Fruit fly (Drosophila melanogaster) whole organism: ENCODE results near the gene CG34280.

Experiments used
- CG8478 ChIP-seq: fragments of >200 bp; optimal IDR thresholded peaks from 2 replicates; lab custom pipeline; 2018; ENCODE audit warnings: inconsistent platforms
- Dll ChIP-seq: fragments of >200 bp; optimal IDR thresholded peaks from 2 replicates; lab custom pipeline; 2017
- EcR ChIP-seq, 2 experiments: fragments of >200 bp; optimal IDR thresholded peaks; 2 replicates each; lab custom pipeline; 2017; ENCODE audit warnings: missing biosample characterization in 2 of 2, missing genetic modification characterization in 2 of 2, missing genetic modification reagents in 2 of 2
- pan ChIP-seq: fragments of >200 bp; optimal IDR thresholded peaks from 2 replicates; lab custom pipeline; 2017
- psq ChIP-seq: fragments of >200 bp; optimal IDR thresholded peaks from 2 replicates; lab custom pipeline; 2017
- usp ChIP-seq: fragments of >200 bp; optimal IDR thresholded peaks from 2 replicates; lab custom pipeline; 2017; ENCODE audit warnings: missing biosample characterization, missing genetic modification characterization, mixed read lengths

Gene CG34280

DNA sequence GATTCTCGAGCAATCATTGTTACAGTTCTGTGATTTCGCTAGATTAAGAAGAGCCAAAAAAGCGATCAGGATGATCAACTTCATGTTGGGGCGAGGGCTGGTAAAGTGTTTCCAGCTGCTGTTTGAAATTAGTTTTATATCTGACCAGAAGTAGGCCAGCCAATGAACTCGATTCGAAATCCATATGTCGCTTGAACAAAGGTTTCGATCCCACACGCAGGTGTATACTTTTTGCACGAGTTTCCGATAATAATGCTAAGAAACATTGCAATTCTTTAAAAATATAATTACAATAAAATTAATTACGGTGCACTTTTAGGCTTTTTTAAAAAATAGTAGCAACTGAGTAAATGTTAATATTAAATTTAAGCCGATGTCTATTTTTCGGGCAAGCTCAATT lies at the start of gene CG34280:
Gene CG34280 (minus strand): TSS at position 101 of the 400 bp plus-strand sequence.
- TF ChIP-seq pan (no peak), CG8478 (lab: Kevin White, UChicago) (no peak), Dll (lab: Kevin White, UChicago) (no peak), EcR (GFP tag; optimal IDR thresholded peaks at IDR 0.05; lab: Kevin White, UChicago) (no peak), psq (lab: Kevin White, UChicago) (no peak), usp (GFP tag; lab: Kevin White, UChicago) (no peak)

DNA sequence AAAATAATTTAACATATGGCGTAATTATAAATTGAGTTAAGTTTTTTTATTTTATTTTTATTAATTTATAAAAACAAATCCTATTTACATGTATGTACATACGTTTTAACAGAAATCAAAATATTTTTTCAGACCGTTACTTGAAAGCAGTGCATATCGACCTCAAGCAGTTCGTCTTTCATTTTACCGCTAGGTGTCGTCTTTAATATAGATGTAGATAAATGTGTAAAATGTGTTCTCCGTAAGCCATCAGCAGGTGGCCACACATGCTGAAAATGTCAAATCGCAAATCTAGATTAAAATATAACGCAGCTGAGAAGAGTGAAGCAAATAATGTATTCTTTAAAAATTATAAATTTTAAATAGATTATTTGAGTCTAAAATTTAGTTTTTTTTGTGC lies 45.9 kb upstream of the CG34280 start:
- TF ChIP-seq EcR (GFP tag; optimal IDR thresholded peaks at IDR 0.05; lab: Kevin White, UChicago) = no peak
- TF ChIP-seq usp (GFP tag; lab: Kevin White, UChicago) = no peak
- TF ChIP-seq pan = no peak
- TF ChIP-seq Dll (lab: Kevin White, UChicago) = no peak
- TF ChIP-seq CG8478 (lab: Kevin White, UChicago) = no peak
- TF ChIP-seq psq (lab: Kevin White, UChicago) = no peak

DNA sequence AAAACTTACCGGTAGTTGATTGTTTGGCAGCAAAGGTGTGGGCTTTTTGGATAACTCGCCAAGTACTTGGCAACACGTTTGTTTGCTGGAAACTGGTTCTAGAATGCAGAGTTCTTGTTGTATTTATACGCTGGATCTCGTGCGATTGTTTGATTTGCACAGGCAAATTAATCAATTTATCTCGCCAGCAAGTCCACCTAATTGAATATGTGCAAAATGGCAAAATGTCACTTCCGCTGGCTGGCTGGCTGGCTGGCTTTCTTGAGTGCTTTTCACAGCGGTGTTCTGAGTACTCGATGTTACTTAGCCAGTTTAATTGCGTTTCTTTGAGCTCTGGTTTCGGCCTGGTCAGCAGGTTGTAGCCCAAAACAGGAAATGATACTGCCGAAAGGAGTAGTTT lies 45.2 kb upstream of the CG34280 start, which contains the start of gene Eh:
Gene Eh (minus strand): TSS at position 101 of the 400 bp plus-strand sequence.
- no peak for TF ChIP-seq pan
- no peak for TF ChIP-seq CG8478 (lab: Kevin White, UChicago)
- TF ChIP-seq usp (GFP tag; lab: Kevin White, UChicago) = no peak
- TF ChIP-seq EcR (GFP tag; optimal IDR thresholded peaks at IDR 0.05; lab: Kevin White, UChicago) = no peak
- no peak for TF ChIP-seq Dll (lab: Kevin White, UChicago)
- no peak for TF ChIP-seq psq (lab: Kevin White, UChicago)

DNA sequence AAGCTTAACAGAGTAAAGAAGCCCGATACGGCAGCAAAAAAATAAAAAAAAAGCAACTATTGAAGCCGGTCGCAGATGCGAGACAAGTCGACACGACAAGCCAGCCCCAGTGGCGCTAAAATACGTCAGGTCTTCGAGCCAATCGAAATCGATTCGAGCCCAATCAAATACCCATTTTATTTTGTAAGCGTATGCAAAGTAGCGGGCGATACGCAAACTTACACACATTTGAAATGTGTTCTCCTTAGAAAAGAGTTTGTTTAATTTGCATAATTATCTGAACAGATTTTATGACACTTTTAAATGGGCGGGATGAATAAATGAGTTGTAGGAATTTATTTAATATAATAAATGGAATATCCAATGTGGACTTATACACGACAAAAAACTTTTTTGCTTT lies 44.1 kb upstream of the CG34280 start:
- TF ChIP-seq usp (GFP tag; lab: Kevin White, UChicago) (no peak), EcR (GFP tag; optimal IDR thresholded peaks at IDR 0.05; lab: Kevin White, UChicago) (no peak), CG8478 (lab: Kevin White, UChicago) (no peak), Dll (lab: Kevin White, UChicago) (no peak), psq (lab: Kevin White, UChicago) (no peak), pan (no peak)

DNA sequence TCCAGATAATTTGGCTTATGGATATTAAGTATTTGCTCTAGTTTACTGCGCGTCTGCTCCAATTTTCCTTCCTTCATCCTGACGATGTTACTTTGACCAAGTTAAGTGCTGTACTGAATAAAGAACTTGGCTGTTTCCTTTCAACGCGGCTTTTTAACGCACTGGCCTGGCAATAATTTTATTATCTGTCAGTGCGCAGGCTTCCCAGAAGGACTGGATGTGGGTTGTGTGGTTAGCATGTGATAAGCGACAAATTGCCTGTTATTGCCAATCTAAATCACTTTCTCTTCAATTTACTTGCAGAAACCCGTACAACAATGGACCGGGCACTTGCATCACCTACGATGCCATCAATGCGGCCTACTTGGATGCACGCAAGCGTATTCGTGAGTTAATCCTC lies 37.1 kb upstream of the CG34280 start, which contains the start of gene CG14331:
Gene CG14331 (minus strand): TSS at position 101 of the 400 bp plus-strand sequence.
- TF ChIP-seq usp (GFP tag; lab: Kevin White, UChicago) (no peak), pan (no peak), Dll (lab: Kevin White, UChicago) (no peak), CG8478 (lab: Kevin White, UChicago) (no peak), EcR (GFP tag; optimal IDR thresholded peaks at IDR 0.05; lab: Kevin White, UChicago) (no peak), psq (lab: Kevin White, UChicago) (no peak)

DNA sequence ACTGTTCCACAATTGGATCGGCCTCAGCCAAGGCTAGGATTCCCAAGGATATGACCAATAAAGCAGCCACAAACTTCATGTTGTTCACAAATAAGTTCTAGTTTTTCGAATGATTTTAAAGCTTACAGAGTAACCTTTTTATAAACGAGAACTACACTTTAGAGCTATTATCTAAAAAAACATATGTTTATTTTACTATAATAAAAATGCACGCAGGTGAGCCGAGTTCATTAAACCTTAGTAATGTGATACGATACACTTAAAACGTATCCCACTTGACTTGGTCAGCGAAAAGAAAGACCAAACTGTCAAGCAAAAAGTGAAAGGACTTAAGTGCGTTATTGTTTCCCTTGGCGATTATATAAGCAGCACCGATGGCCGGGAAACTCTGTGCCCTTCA lies 30.8 kb upstream of the CG34280 start, which contains the start of gene CG44090:
Gene CG44090 (minus strand): TSS at position 101 of the 400 bp plus-strand sequence.
- no peak for TF ChIP-seq EcR (GFP tag; optimal IDR thresholded peaks at IDR 0.05; lab: Kevin White, UChicago)
- no peak for TF ChIP-seq Dll (lab: Kevin White, UChicago)
- no peak for TF ChIP-seq CG8478 (lab: Kevin White, UChicago)
- no peak for TF ChIP-seq psq (lab: Kevin White, UChicago)
- TF ChIP-seq pan = no peak
- TF ChIP-seq usp (GFP tag; lab: Kevin White, UChicago) = no peak

DNA sequence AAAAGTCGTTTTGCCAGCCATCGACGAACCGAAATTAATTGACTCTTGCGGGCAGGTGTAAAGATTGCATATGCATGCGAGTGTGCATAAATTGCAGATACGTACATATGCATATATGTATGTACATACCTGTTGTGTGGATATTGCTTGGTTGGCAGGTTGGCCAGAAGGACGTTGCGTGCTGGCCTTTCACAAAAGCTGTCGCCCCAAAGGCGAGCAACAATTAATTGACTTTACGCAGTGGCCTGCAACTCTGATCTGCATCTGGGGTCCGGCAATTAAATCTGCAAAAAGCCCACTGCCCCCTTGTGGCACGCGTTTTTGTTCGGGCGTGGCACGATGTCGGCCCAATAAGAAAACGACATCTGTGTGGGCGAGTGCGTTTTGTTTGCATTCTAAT lies 29.6 kb upstream of the CG34280 start:
- TF ChIP-seq pan (no peak), CG8478 (lab: Kevin White, UChicago) (no peak), psq (lab: Kevin White, UChicago) (no peak), Dll (lab: Kevin White, UChicago) (no peak), usp (GFP tag; lab: Kevin White, UChicago) (no peak), EcR (GFP tag; optimal IDR thresholded peaks at IDR 0.05; lab: Kevin White, UChicago) (no peak)

DNA sequence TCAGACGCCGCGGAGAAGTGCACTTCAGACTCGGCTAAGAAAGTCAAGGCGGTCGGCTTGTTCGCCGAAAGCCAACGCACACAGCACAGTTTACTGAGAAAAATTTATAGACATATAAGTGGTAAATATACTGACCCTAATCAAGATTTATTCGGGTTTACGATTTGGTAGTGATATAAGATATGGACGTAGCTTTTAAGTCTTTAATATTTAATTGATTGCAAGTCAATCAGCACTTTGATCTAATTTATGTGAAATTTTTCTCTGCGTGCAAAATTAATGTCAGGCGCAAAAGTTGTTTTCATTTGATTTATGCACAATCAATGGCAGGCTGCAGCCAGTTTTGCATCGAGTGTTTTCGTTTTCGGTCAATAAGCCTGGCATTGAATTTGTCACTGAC lies 27.0 kb upstream of the CG34280 start:
- TF ChIP-seq EcR (GFP tag; optimal IDR thresholded peaks at IDR 0.05; lab: Kevin White, UChicago) = no peak

DNA sequence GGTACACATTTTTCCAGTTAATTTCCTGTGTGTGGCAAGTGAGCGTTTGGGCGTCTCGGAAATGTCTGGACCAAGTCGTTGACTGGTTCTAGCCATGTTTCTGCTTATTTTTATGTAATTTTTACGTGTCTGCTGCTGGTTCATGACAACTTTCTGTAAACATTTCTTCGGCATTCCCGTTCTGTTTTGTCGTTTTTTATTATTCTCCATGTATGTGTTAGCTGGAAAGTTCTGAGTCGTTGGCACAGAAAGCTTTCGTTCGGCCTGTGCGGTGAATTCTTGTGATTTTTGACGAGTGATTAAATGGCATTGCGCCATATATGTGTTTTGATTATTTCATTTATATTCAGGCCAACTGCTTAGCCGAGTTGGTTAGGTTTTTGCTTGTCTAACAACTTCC lies 22.7 kb upstream of the CG34280 start:
- TF ChIP-seq CG8478 (lab: Kevin White, UChicago) (no peak), Dll (lab: Kevin White, UChicago) (no peak), usp (GFP tag; lab: Kevin White, UChicago) (no peak), EcR (GFP tag; optimal IDR thresholded peaks at IDR 0.05; lab: Kevin White, UChicago) (no peak), pan (no peak), psq (lab: Kevin White, UChicago) (no peak)

DNA sequence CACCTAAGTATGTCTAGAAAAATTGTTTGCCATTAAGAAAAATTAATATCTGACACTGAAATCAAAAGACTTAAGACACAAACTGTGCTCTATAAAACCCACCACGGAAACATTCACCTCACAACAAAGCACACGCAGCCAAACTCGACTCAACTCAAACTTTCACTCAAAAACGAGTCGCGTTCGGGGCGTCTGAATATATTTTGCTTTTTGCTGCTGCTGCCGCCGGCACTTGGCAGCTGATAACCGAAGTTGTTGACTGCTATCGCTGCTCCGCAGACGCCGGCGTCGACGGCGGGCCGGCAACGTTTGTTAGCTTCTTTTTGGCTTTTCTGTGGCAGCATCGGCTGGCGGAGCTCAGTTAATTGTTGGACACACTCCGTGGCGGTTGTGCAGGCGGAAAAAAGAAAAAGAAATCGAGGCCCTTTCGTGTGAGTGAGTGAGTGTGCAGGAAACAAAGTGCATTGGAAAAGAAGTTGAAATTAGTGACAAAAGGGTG lies 21.9 kb upstream of the CG34280 start, which contains the start of gene cysu:
Gene cysu (plus strand): TSS at position 352 of the 499 bp plus-strand sequence.
- TF ChIP-seq CG8478 (lab: Kevin White, UChicago) (no peak), psq (lab: Kevin White, UChicago) (no peak), pan (no peak), usp (GFP tag; lab: Kevin White, UChicago) (no peak), Dll (lab: Kevin White, UChicago) (no peak), EcR (GFP tag; optimal IDR thresholded peaks at IDR 0.05; lab: Kevin White, UChicago) (no peak)

DNA sequence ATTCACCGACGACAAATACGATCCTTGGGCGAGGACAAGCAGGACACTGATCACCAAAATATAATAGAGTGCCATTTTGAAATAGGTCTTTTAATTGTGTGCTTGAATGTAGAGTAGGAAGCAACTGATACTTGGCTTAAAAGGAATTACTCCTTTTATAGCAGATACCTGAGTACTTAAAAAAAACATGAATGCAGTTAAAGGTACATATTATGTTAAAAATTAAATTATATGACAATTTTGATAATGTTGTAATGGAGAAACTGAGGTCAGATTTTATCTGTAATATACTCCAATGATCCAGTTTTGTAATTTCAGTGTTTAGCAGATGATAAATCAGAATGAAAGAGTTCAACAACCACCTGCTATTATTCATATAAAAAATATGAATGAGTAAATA lies 18.6 kb upstream of the CG34280 start, which contains the start of gene CG14332:
Gene CG14332 (minus strand): TSS at position 101 of the 400 bp plus-strand sequence.
- TF ChIP-seq usp (GFP tag; lab: Kevin White, UChicago) = no peak

DNA sequence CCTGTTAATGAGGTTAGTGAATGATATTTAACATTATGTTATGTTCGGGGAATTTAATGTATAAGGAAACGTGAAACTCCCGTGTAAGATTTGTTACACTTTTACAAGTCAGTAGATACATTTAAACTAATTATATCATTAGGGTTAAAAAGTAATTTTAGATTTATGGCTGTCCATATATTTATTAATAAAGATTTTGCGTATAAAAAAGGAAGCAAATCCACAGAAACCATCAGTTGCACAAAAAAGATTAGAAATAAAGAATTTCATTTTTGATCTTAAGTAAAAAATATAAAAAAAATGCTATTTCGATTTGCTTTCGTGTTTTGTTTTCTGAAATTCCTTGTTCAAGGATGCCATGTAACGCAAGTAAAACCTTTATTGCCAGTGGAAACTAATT lies 16.8 kb upstream of the CG34280 start, which contains the start of gene CG42835:
Gene CG42835 (plus strand): TSS at position 301 of the 400 bp plus-strand sequence.
- TF ChIP-seq psq (lab: Kevin White, UChicago) (no peak), pan (no peak), CG8478 (lab: Kevin White, UChicago) (no peak), EcR (GFP tag; optimal IDR thresholded peaks at IDR 0.05; lab: Kevin White, UChicago) (no peak), Dll (lab: Kevin White, UChicago) (no peak), usp (GFP tag; lab: Kevin White, UChicago) (no peak)
